Fruit fly (Drosophila melanogaster): ENCODE data around the gene KrT95D.

DNA sequence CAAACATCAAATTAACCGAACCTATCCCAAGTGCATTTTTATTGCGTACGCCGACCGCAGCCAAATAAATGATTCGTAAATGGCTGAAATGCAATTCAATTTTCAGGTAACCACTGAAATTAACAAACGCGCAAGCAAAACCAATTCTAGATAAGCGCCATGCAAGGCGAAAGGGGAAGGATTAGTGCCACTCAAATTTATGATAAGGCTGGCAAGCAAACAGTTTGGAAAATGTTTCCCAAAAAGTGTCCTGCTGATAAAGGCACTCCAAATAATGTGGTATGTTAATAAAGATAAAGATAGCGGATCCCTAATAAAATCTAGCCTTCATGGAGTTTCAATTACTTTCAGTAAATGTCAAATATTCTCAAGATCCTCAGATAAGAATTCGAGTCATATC lies 4.4 kb downstream of the KrT95D start:
- TF ChIP-seq CG15073 (GFP tag; optimal IDR thresholded peaks at IDR 0.05) (no peak), CG12071 (GFP tag; optimal IDR thresholded peaks at IDR 0.05) (no peak), fru (optimal IDR thresholded peaks at IDR 0.05) (no peak), CG2116 (GFP tag; optimal IDR thresholded peaks at IDR 0.05) (no peak), sc (optimal IDR thresholded peaks at IDR 0.05) (no peak), sc (GFP tag; optimal IDR thresholded peaks at IDR 0.05) (no peak), z (GFP tag; IDR thresholded peaks at IDR 0.05) (no peak), CG32532 (GFP tag; IDR thresholded peaks at IDR 0.05) (no peak), CG15269 (tag; optimal IDR thresholded peaks at IDR 0.05) (no peak), Ada2b (GFP tag; IDR thresholded peaks at IDR 0.05) (no peak), ac (GFP tag; optimal IDR thresholded peaks at IDR 0.05) (no peak), pzg (GFP tag; optimal IDR thresholded peaks at IDR 0.05) (no peak), ap (GFP tag; IDR thresholded peaks at IDR 0.05) (no peak)

All from whole organism, embryonic.